Fruit fly (Drosophila melanogaster): ENCODE results near the gene FER.

Gene FER

dm6 chr3R:9363066-9363719 is 31.2 kb downstream of the FER start, which contains the start of gene CG18473:
Gene CG18473 (plus strand): TSS chr3R:9363305.
- TF ChIP-seq Med (GFP tag) (peak; percentile 10), hth (optimal IDR thresholded peaks at IDR 0.05) (no peak), CG12391 (tag; optimal IDR thresholded peaks at IDR 0.05) (no peak), CG1832 (GFP tag; optimal IDR thresholded peaks at IDR 0.05) (no peak), az2 (GFP tag; optimal IDR thresholded peaks at IDR 0.05) (no peak), Hr78 (GFP tag; optimal IDR thresholded peaks at IDR 0.05) (peak in 1 of 2 experiments; percentile 58), HmgZ (tag; optimal IDR thresholded peaks at IDR 0.05) (no peak), sob (GFP tag; IDR thresholded peaks at IDR 0.05) (peak; percentile 43; the same call in 1 of the 2 replicates)

dm6 chr3R:9359393-9359792 is 35.0 kb downstream of the FER start:
- TF ChIP-seq CG3163 (GFP tag; optimal IDR thresholded peaks at IDR 0.05): no peak
- TF ChIP-seq Gsc (GFP tag; IDR thresholded peaks at IDR 0.05): no peak
- TF ChIP-seq CG7786 (GFP tag; optimal IDR thresholded peaks at IDR 0.05): no peak
- no peak for TF ChIP-seq CG14860 (GFP tag; IDR thresholded peaks at IDR 0.05; ENCODE audit: partially characterized antibody)
- TF ChIP-seq Lpt (GFP tag; optimal IDR thresholded peaks at IDR 0.05): no peak
- peak; percentile 70 for TF ChIP-seq CG7745 (tag; optimal IDR thresholded peaks at IDR 0.05)
- TF ChIP-seq Trl (optimal IDR thresholded peaks at IDR 0.05): peak; percentile 40 to 78
- no peak for TF ChIP-seq Trl (GFP tag; optimal IDR thresholded peaks at IDR 0.05)
- peak; percentile 69; the same call in 1 of the 3 replicates for TF ChIP-seq CG2199 (GFP tag; IDR thresholded peaks at IDR 0.05)
- no peak for TF ChIP-seq CG11696 (GFP tag; IDR thresholded peaks at IDR 0.05)
- no peak for TF ChIP-seq cwo (GFP tag; optimal IDR thresholded peaks at IDR 0.05)
- no peak for TF ChIP-seq bsh (GFP tag; optimal IDR thresholded peaks at IDR 0.05)
- TF ChIP-seq CG17612 (GFP tag; IDR thresholded peaks at IDR 0.05): no peak

dm6 chr3R:9355195-9355594 is 39.2 kb downstream of the FER start, which contains the start of gene CG43675:
Gene CG43675 (plus strand): TSS chr3R:9355495.
- TF ChIP-seq sens (GFP tag) (peak; percentile 40), CG10209 (GFP tag; optimal IDR thresholded peaks at IDR 0.05) (no peak), nau (GFP tag; optimal IDR thresholded peaks at IDR 0.05) (no peak)

DNA sequence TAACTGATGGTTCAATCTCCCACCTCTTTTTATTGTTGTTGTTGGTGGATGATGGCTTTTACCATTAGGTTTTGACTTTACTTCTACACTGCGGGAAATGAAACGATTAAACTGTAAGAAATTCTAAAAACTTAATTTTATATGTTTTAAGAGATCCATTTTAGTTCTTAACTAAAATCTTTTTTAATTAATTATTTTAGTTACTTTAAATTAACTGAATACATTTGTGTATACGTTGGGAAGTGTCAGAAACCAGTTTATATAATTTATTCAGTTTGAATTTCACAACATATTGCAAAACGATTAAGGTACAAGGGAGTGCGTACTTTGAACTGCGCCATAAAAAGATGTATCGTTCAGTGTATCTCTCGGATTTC is 41.1 kb downstream of the FER start:
- TF ChIP-seq sug (tag; optimal IDR thresholded peaks at IDR 0.05): no peak
- TF ChIP-seq toy (GFP tag; IDR thresholded peaks at IDR 0.05): no peak
- peak; percentile 49 for TF ChIP-seq CG10543 (GFP tag; optimal IDR thresholded peaks at IDR 0.05)
- peak; percentile 92 for TF ChIP-seq CG9727 (GFP tag; optimal IDR thresholded peaks at IDR 0.05)
- peak; percentile 56 for TF ChIP-seq Bteb2 (GFP tag; optimal IDR thresholded peaks at IDR 0.05)
- TF ChIP-seq shn (GFP tag; optimal IDR thresholded peaks at IDR 0.05): no peak
- no peak for TF ChIP-seq CG6272 (GFP tag; IDR thresholded peaks at IDR 0.05)
- peak; percentile 92 for TF ChIP-seq CG4424 (GFP tag; optimal IDR thresholded peaks at IDR 0.05)
- no peak for TF ChIP-seq Lim3 (GFP tag; IDR thresholded peaks at IDR 0.05)
- TF ChIP-seq stwl (tag; optimal IDR thresholded peaks at IDR 0.05): no peak
- peak; percentile 86 for TF ChIP-seq trem (tag; optimal IDR thresholded peaks at IDR 0.05)
- TF ChIP-seq gro (GFP tag; optimal IDR thresholded peaks at IDR 0.05): no peak
- peak; percentile 63 for TF ChIP-seq CG6654 (GFP tag; optimal IDR thresholded peaks at IDR 0.05)
- TF ChIP-seq CG8388 (GFP tag; optimal IDR thresholded peaks at IDR 0.05): peak; percentile 92
- no peak for TF ChIP-seq CG14667 (GFP tag; IDR thresholded peaks at IDR 0.05)
- TF ChIP-seq mld (GFP tag; IDR thresholded peaks at IDR 0.05; ENCODE audit: partially characterized antibody): no peak
- TF ChIP-seq CG8281 (tag; optimal IDR thresholded peaks at IDR 0.05): peak; percentile 63
- no peak for TF ChIP-seq gsb (GFP tag; IDR thresholded peaks at IDR 0.05)
- TF ChIP-seq CG7839 (tag; optimal IDR thresholded peaks at IDR 0.05): peak; percentile 93
- no peak for TF ChIP-seq vvl (GFP tag; IDR thresholded peaks at IDR 0.05)
- peak; percentile 77 for TF ChIP-seq CG2875 (GFP tag; optimal IDR thresholded peaks at IDR 0.05)
- TF ChIP-seq CG17385 (GFP tag; optimal IDR thresholded peaks at IDR 0.05): peak; percentile 84
- peak; percentile 50 for TF ChIP-seq CG4854 (GFP tag; optimal IDR thresholded peaks at IDR 0.05)

Measured in whole organism, embryonic.